Worm (Caenorhabditis elegans): Measurements from ENCODE around the gene T05C12.4.
A peak's percentile ranks its signal among the peaks of the same experiment; 100 is the strongest.

The T05C12.4 gene

ce11 chrII:8222309-8223065, 42.3 kb upstream of the T05C12.4 start, which contains the start of gene dab-1 (continued):
- TF ChIP-seq Y75B8A.6 (GFP tag; IDR thresholded peaks at IDR 0.05) (no peak), nhr-11 (tag; optimal IDR thresholded peaks at IDR 0.05) (no peak), ZK546.5 (tag; optimal IDR thresholded peaks at IDR 0.05) (no peak), snpc-1.2 (GFP tag; IDR thresholded peaks at IDR 0.05) (no peak), T26A8.4 (GFP tag; IDR thresholded peaks at IDR 0.05) (no peak), dmd-6 (GFP tag; IDR thresholded peaks at IDR 0.05) (no peak), gei-8 (GFP tag; optimal IDR thresholded peaks at IDR 0.05) (no peak), ztf-7 (tag; optimal IDR thresholded peaks at IDR 0.05) (no peak), zip-2 (tag; optimal IDR thresholded peaks at IDR 0.05) (no peak), R02D3.7 (tag; optimal IDR thresholded peaks at IDR 0.05) (no peak), nhr-237 (tag; optimal IDR thresholded peaks at IDR 0.05) (no peak)

- TF ChIP-seq unc-62 (GFP tag; optimal IDR thresholded peaks at IDR 0.05 in 1 of 2) (peak in 1 of 2 experiments; percentile 96), unc-62 (tag; optimal IDR thresholded peaks at IDR 0.05) (no peak), ceh-44 (GFP tag; IDR thresholded peaks at IDR 0.05) (no peak)
Measured at ce11 chrII:8220267-8220666, 40.1 kb upstream of the T05C12.4 start.

ce11 chrII:8218266-8218665, 38.1 kb upstream of the T05C12.4 start:
- TF ChIP-seq unc-130 (GFP tag; optimal IDR thresholded peaks at IDR 0.05) (no peak), zip-11 (GFP tag; IDR thresholded peaks at IDR 0.05) (no peak), unc-62 (GFP tag; optimal IDR thresholded peaks at IDR 0.05 in 1 of 2) (peak in 1 of 2 experiments; percentile 2), unc-62 (tag; optimal IDR thresholded peaks at IDR 0.05) (no peak), aha-1 (tag) (peak; percentile 93)

- TF ChIP-seq dmd-6 (GFP tag; IDR thresholded peaks at IDR 0.05) (no peak), snpc-1.2 (GFP tag; IDR thresholded peaks at IDR 0.05) (no peak), dmd-9 (GFP tag; IDR thresholded peaks at IDR 0.05) (no peak), mxl-2 (GFP tag; conservative IDR thresholded peaks at IDR 0.05) (no peak), lin-15B (tag; optimal IDR thresholded peaks at IDR 0.05) (no peak), nhr-11 (tag; optimal IDR thresholded peaks at IDR 0.05) (no peak), ces-1 (GFP tag; optimal IDR thresholded peaks at IDR 0.05) (no peak), nhr-42 (GFP tag; IDR thresholded peaks at IDR 0.05) (no peak), ztf-11 (tag; optimal IDR thresholded peaks at IDR 0.05) (no peak), ceh-82 (tag; optimal IDR thresholded peaks at IDR 0.05) (no peak), mes-2 (tag; optimal IDR thresholded peaks at IDR 0.05; ENCODE audit: poor library complexity, severe bottlenecking) (no peak), dve-1 (tag; optimal IDR thresholded peaks at IDR 0.05; ENCODE audit: insufficient read depth) (no peak), ceh-44 (GFP tag; IDR thresholded peaks at IDR 0.05) (no peak), nhr-28 (tag; optimal IDR thresholded peaks at IDR 0.05) (no peak), nhr-48 (tag; optimal IDR thresholded peaks at IDR 0.05) (no peak), daf-12 (tag; optimal IDR thresholded peaks at IDR 0.05) (no peak), R02D3.7 (tag; optimal IDR thresholded peaks at IDR 0.05) (no peak), lin-13 (GFP tag; optimal IDR thresholded peaks at IDR 0.05) (no peak)
Measured at ce11 chrII:8216922-8217321, 36.7 kb upstream of the T05C12.4 start, which contains the start of gene ifg-1. Gene ifg-1 (plus strand): TSS chrII:8217222.

- TF ChIP-seq R02D3.7 (tag; optimal IDR thresholded peaks at IDR 0.05) (peak; percentile 76), skn-1 (tag; optimal IDR thresholded peaks at IDR 0.05) (no peak), mdt-29 (GFP tag; IDR thresholded peaks at IDR 0.05) (no peak), T26A8.4 (GFP tag; IDR thresholded peaks at IDR 0.05) (no peak), hmg-1.1 (GFP tag; IDR thresholded peaks at IDR 0.05) (peak; percentile 57; the same call in 1 of the 2 replicates), fkh-10 (GFP tag; optimal IDR thresholded peaks at IDR 0.05) (peak; percentile 45), daf-16 (GFP tag; optimal IDR thresholded peaks at IDR 0.05) (no peak), daf-16 (tag; optimal IDR thresholded peaks at IDR 0.05) (peak; percentile 37), rbr-2 (tag; optimal IDR thresholded peaks at IDR 0.05) (peak; percentile 29), lim-7 (GFP tag; IDR thresholded peaks at IDR 0.05) (no peak), ceh-28 (tag; optimal IDR thresholded peaks at IDR 0.05) (peak; percentile 42), dve-1 (tag; optimal IDR thresholded peaks at IDR 0.05; ENCODE audit: insufficient read depth) (peak; percentile 25), unc-130 (GFP tag; optimal IDR thresholded peaks at IDR 0.05) (peak; percentile 23), mes-2 (tag; optimal IDR thresholded peaks at IDR 0.05; ENCODE audit: poor library complexity, severe bottlenecking) (no peak), spr-3 (GFP tag; optimal IDR thresholded peaks at IDR 0.05) (no peak), madf-5 (GFP tag; IDR thresholded peaks at IDR 0.05) (no peak), hlh-30 (tag; optimal IDR thresholded peaks at IDR 0.05; ENCODE audit: insufficient read depth) (peak; percentile 45), lin-38 (GFP tag; IDR thresholded peaks at IDR 0.05) (0 out of 2 replicates have a peak, but pooled peaks have one; percentile 25), ces-1 (GFP tag; optimal IDR thresholded peaks at IDR 0.05) (no peak), mep-1 (tag; optimal IDR thresholded peaks at IDR 0.05) (peak; percentile 38)
Measured at ce11 chrII:8216433-8216832, 36.3 kb upstream of the T05C12.4 start, which contains the start of gene M110.3. Gene M110.3 (minus strand): TSS chrII:8216616.
